Worm (Caenorhabditis elegans) whole organism, mixed stage, embryonic: ENCODE data around the gene srw-84.
A peak's percentile ranks its signal among the peaks of the same experiment; 100 is the strongest.

Experiments
- M03D4.4 ChIP-seq: sonication (generic microtip); optimal IDR thresholded peaks from 2 replicates; lab custom pipeline; 2017; ENCODE audit warnings: mild to moderate bottlenecking, missing genetic modification characterization, missing compliant biosample characterization
- bed-3 ChIP-seq: fragments of 200-800 bp; sonication (Bioruptor generic); optimal IDR thresholded peaks from 3 replicates; lab custom pipeline; 2018; ENCODE audit warnings: mild to moderate bottlenecking, missing genetic modification characterization, moderate library complexity, missing compliant biosample characterization
- blmp-1 ChIP-seq: fragments of 150-350 bp; optimal IDR thresholded peaks from 2 replicates; lab custom pipeline; 2014; ENCODE audit warnings: missing biosample characterization, missing genetic modification characterization
- ceh-39 ChIP-seq: fragments of 150-350 bp; optimal IDR thresholded peaks from 2 replicates; lab custom pipeline; 2014; ENCODE audit warnings: missing biosample characterization, missing genetic modification characterization
- ceh-43 ChIP-seq: fragments of 200-800 bp; sonication (Bioruptor generic); optimal IDR thresholded peaks from 2 replicates; lab custom pipeline; 2018; ENCODE audit warnings: mild to moderate bottlenecking, missing genetic modification characterization, moderate library complexity, missing compliant biosample characterization
- ces-1 ChIP-seq: fragments of 150-350 bp; optimal IDR thresholded peaks from 2 replicates; lab custom pipeline; 2014; ENCODE audit warnings: missing biosample characterization, missing genetic modification reagents, missing genetic modification characterization
- cnd-1 ChIP-seq: fragments of 200-800 bp; sonication (Bioruptor generic); optimal IDR thresholded peaks from 2 replicates; lab custom pipeline; 2018; ENCODE audit warnings: mild to moderate bottlenecking, missing genetic modification characterization, missing compliant biosample characterization
- drap-1 ChIP-seq: fragments of 200-800 bp; sonication (Bioruptor generic); optimal IDR thresholded peaks from 3 replicates; lab custom pipeline; 2018; ENCODE audit warnings: mild to moderate bottlenecking, missing genetic modification characterization, missing compliant biosample characterization
- elt-1 ChIP-seq: sonication (generic microtip); optimal IDR thresholded peaks from 2 replicates; lab custom pipeline; 2017; ENCODE audit warnings: missing genetic modification characterization, mild to moderate bottlenecking, missing compliant biosample characterization, antibody characterized with exemption, moderate library complexity, borderline replicate concordance; ENCODE audit not compliant: insufficient read depth
- elt-3 ChIP-seq: fragments of 150-350 bp; optimal IDR thresholded peaks from 2 replicates; lab custom pipeline; 2014; ENCODE audit warnings: missing biosample characterization, missing genetic modification characterization
- flh-1 ChIP-seq: fragments of 200-800 bp; sonication (Bioruptor generic); optimal IDR thresholded peaks from 2 replicates; lab custom pipeline; 2018; ENCODE audit warnings: mild to moderate bottlenecking, missing genetic modification characterization, moderate library complexity, missing compliant biosample characterization
- ham-2 ChIP-seq: fragments of 200-800 bp; sonication (Bioruptor generic); optimal IDR thresholded peaks from 2 replicates; lab custom pipeline; 2018; ENCODE audit warnings: mild to moderate bottlenecking, missing genetic modification characterization, missing compliant biosample characterization
- hlh-1 ChIP-seq: fragments of 150-350 bp; optimal IDR thresholded peaks from 2 replicates; lab custom pipeline; 2014; ENCODE audit warnings: missing biosample characterization, missing genetic modification reagents, missing genetic modification characterization
- lin-13 ChIP-seq: fragments of 150-350 bp; optimal IDR thresholded peaks from 2 replicates; lab custom pipeline; 2014; ENCODE audit warnings: missing biosample characterization, missing genetic modification characterization
- lin-32 ChIP-seq: fragments of 200-800 bp; sonication (Bioruptor generic); optimal IDR thresholded peaks from 2 replicates; lab custom pipeline; 2018; ENCODE audit warnings: mild to moderate bottlenecking, missing genetic modification characterization, missing compliant biosample characterization
- lsy-2 ChIP-seq: fragments of 150-350 bp; optimal IDR thresholded peaks from 2 replicates; lab custom pipeline; 2014; ENCODE audit warnings: missing biosample characterization, missing genetic modification characterization
- mab-5 ChIP-seq: fragments of 150-350 bp; optimal IDR thresholded peaks from 2 replicates; lab custom pipeline; 2014; ENCODE audit warnings: missing biosample characterization, missing genetic modification characterization
- mep-1 ChIP-seq: fragments of 150-350 bp; optimal IDR thresholded peaks from 2 replicates; lab custom pipeline; 2017; ENCODE audit warnings: missing biosample characterization, missing genetic modification reagents, missing genetic modification characterization, inconsistent platforms
- mls-2 ChIP-seq: sonication (generic microtip); optimal IDR thresholded peaks from 2 replicates; lab custom pipeline; 2016; ENCODE audit warnings: mild to moderate bottlenecking, missing genetic modification characterization, moderate library complexity, missing compliant biosample characterization
- nhr-12 ChIP-seq: fragments of 150-350 bp; optimal IDR thresholded peaks from 2 replicates; lab custom pipeline; 2014; ENCODE audit warnings: missing biosample characterization, missing genetic modification characterization
- nhr-2 ChIP-seq: fragments of 150-350 bp; optimal IDR thresholded peaks from 2 replicates; lab custom pipeline; 2014; ENCODE audit warnings: missing biosample characterization, missing genetic modification characterization
- nhr-28 ChIP-seq: fragments of 150-350 bp; optimal IDR thresholded peaks from 2 replicates; lab custom pipeline; 2014; ENCODE audit warnings: missing biosample characterization, missing genetic modification characterization
- nhr-76 ChIP-seq: sonication (generic microtip); optimal IDR thresholded peaks from 2 replicates; lab custom pipeline; 2017; ENCODE audit warnings: missing biosample characterization, missing genetic modification characterization
- pha-4 ChIP-seq: fragments of 150-350 bp; optimal IDR thresholded peaks from 2 replicates; lab custom pipeline; 2018; ENCODE audit warnings: missing biosample characterization, missing genetic modification reagents, missing genetic modification characterization
- sem-2 ChIP-seq: fragments of 200-800 bp; sonication (Bioruptor generic); optimal IDR thresholded peaks from 2 replicates; lab custom pipeline; 2018; ENCODE audit warnings: mild to moderate bottlenecking, missing genetic modification characterization, missing compliant biosample characterization
- snpc-4 ChIP-seq: fragments of 150-350 bp; optimal IDR thresholded peaks from 2 replicates; lab custom pipeline; 2014; ENCODE audit warnings: missing biosample characterization, missing genetic modification characterization
- sptf-1 ChIP-seq: sonication (generic microtip); optimal IDR thresholded peaks from 2 replicates; lab custom pipeline; 2017; ENCODE audit warnings: mild to moderate bottlenecking, missing genetic modification characterization, moderate library complexity, missing compliant biosample characterization
- tbx-8 ChIP-seq: fragments of 200-800 bp; sonication (Bioruptor generic); optimal IDR thresholded peaks from 2 replicates; lab custom pipeline; 2018; ENCODE audit warnings: mild to moderate bottlenecking, missing genetic modification characterization, moderate library complexity, missing compliant biosample characterization
- unc-120 ChIP-seq: sonication (generic microtip); optimal IDR thresholded peaks from 2 replicates; lab custom pipeline; 2017; ENCODE audit warnings: missing genetic modification characterization, missing compliant biosample characterization; ENCODE audit not compliant: poor library complexity, severe bottlenecking
- unc-39 ChIP-seq: fragments of 150-350 bp; optimal IDR thresholded peaks from 2 replicates; lab custom pipeline; 2014; ENCODE audit warnings: missing biosample characterization, missing genetic modification characterization
- unc-62 ChIP-seq: fragments of 150-350 bp; optimal IDR thresholded peaks from 2 replicates; lab custom pipeline; 2014; ENCODE audit warnings: missing biosample characterization, missing genetic modification reagents, missing genetic modification characterization
- zip-8 ChIP-seq: fragments of 150-350 bp; optimal IDR thresholded peaks from 2 replicates; lab custom pipeline; 2014; ENCODE audit warnings: missing biosample characterization, missing genetic modification characterization
- ztf-11 ChIP-seq: fragments of 150-350 bp; optimal IDR thresholded peaks from 2 replicates; lab custom pipeline; 2014; ENCODE audit warnings: missing biosample characterization, missing genetic modification characterization

srw-84 gene

ce11 chrV:19362568-19362967 is 18.5 kb upstream of the srw-84 start, which contains the start of gene C14B4.2:
TSS of gene C14B4.2 (minus strand) at chrV:19362668.
- TF ChIP-seq ces-1 (GFP tag; lab: Kevin White, UChicago): no peak
- TF ChIP-seq mep-1 (tag; lab: Kevin White, UChicago): no peak
- TF ChIP-seq zip-8: no peak
- no peak for TF ChIP-seq unc-62 (GFP tag; lab: Kevin White, UChicago)
- TF ChIP-seq lin-13 (tag; lab: Kevin White, UChicago): no peak
- no peak for TF ChIP-seq flh-1 (GFP tag; lab: Kevin White, UChicago)
- TF ChIP-seq lin-32 (GFP tag; lab: Kevin White, UChicago): no peak
- no peak for TF ChIP-seq elt-1
- no peak for TF ChIP-seq nhr-12 (tag; lab: Kevin White, UChicago)
- TF ChIP-seq elt-3: no peak
- TF ChIP-seq mab-5: no peak
- TF ChIP-seq ceh-39 (tag; lab: Kevin White, UChicago): no peak
- TF ChIP-seq unc-39 (tag; lab: Kevin White, UChicago): no peak
- TF ChIP-seq snpc-4 (tag; lab: Kevin White, UChicago): no peak
- TF ChIP-seq drap-1: no peak
- TF ChIP-seq mls-2: no peak
- no peak for TF ChIP-seq bed-3 (GFP tag; lab: Kevin White, UChicago)
- no peak for TF ChIP-seq nhr-28 (tag; lab: Kevin White, UChicago)

DNA sequence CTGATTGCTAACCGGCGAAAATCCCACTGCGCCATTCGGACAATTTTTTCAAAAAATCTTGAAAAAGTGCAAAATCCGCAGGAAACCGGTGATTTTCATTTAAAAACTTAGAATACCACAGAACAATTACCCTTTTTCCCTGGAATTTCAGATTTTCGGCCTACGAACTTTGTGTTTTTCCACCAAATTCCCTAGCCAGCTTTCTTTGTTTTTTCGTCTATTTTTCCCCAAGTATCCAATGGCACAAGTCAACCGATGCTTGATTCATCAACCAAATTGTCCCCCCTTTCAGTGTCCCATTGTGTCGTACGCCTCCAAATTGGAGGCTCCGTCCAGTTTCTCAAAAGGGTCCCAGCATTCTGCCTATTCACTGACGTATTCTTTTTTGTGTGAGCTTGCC is 10.9 kb upstream of the srw-84 start, which contains the start of gene Y43F8A.1:
TSS of gene Y43F8A.1 (plus strand) at position 301 of the 400 bp plus-strand sequence.
- TF ChIP-seq mep-1 (tag; lab: Kevin White, UChicago) (no peak), M03D4.4 (no peak), snpc-4 (tag; lab: Kevin White, UChicago) (no peak), lin-32 (GFP tag; lab: Kevin White, UChicago) (no peak), nhr-76 (no peak), elt-1 (no peak), ces-1 (GFP tag; lab: Kevin White, UChicago) (no peak), elt-3 (no peak), mab-5 (no peak), cnd-1 (tag; lab: Kevin White, UChicago) (no peak), lsy-2 (tag; lab: Kevin White, UChicago) (no peak)

DNA sequence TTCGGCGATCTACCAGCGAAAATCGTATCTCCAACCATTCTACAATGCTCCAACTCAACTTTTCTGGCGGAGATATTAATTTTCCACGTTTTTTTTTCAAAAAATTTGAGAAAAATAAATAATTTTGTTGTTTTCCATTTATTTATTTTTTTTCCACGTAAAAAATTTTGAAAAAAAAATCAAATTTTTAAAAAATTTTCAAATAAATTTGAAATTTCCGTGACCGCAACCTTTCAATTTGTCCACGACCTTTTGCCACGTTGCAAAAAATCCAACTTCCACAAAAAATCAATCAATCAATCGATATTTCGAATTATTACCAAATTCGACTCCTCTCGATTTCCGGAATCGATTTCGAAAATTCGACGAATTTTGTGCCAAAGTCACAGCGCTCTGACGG is 9.8 kb upstream of the srw-84 start, which contains the start of gene Y43F8A.2:
TSS of gene Y43F8A.2 (plus strand) at position 301 of the 400 bp plus-strand sequence.
- no peak for TF ChIP-seq unc-62 (GFP tag; lab: Kevin White, UChicago)
- no peak for TF ChIP-seq ceh-39 (tag; lab: Kevin White, UChicago)
- no peak for TF ChIP-seq nhr-76
- no peak for TF ChIP-seq ztf-11 (tag; lab: Kevin White, UChicago)
- TF ChIP-seq sptf-1: no peak
- TF ChIP-seq mep-1 (tag; lab: Kevin White, UChicago): no peak
- TF ChIP-seq hlh-1 (tag; lab: Kevin White, UChicago): no peak
- no peak for TF ChIP-seq ceh-43 (GFP tag; lab: Kevin White, UChicago)
- no peak for TF ChIP-seq nhr-2 (tag; lab: Kevin White, UChicago)
- no peak for TF ChIP-seq unc-120
- TF ChIP-seq ham-2 (GFP tag; lab: Kevin White, UChicago): no peak
- no peak for TF ChIP-seq blmp-1 (tag; lab: Kevin White, UChicago)
- TF ChIP-seq tbx-8 (GFP tag; lab: Kevin White, UChicago): no peak
- no peak for TF ChIP-seq elt-1

DNA sequence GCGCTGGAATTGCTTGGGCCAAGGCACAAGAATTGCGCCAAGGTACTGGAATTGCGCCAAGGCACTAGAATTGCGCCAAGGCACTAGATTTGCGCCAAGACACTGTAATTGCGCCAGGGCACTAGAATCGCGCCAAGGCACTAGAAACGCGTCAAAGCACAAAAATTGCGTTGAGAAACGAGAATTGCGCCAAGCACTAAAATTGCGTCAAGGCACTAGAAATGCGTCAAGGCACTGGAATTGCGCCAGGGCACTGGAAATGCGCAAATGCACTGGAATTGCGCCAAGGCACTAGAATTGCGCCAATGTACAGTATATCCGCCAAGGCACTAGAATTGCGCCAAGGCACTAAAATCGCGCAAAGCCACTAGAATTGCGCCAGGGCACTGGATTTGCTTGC is 9.3 kb upstream of the srw-84 start:
- TF ChIP-seq lin-13 (tag; lab: Kevin White, UChicago) (no peak), mls-2 (no peak), pha-4 (tag; lab: Kevin White, UChicago) (no peak), sptf-1 (peak; percentile 13), mep-1 (tag; lab: Kevin White, UChicago) (no peak), cnd-1 (tag; lab: Kevin White, UChicago) (no peak), nhr-28 (tag; lab: Kevin White, UChicago) (no peak), nhr-76 (no peak), nhr-12 (tag; lab: Kevin White, UChicago) (no peak), sem-2 (GFP tag; lab: Kevin White, UChicago) (no peak), ham-2 (GFP tag; lab: Kevin White, UChicago) (no peak), unc-39 (tag; lab: Kevin White, UChicago) (no peak), drap-1 (peak; percentile 59), zip-8 (no peak)
